Worm (Caenorhabditis elegans) whole organism, L4 larva: ENCODE measurements around the gene T10D4.19.
"Not testable (repeated sequence)": the region's sequence is repeated elsewhere in the genome, so short reads cannot be mapped to it uniquely, and the experiment has no call there.

Experiments used
- F10B5.3 ChIP-seq: sonication (generic microtip); optimal IDR thresholded peaks from 2 replicates; lab custom pipeline; 2016; ENCODE audit warnings: mild to moderate bottlenecking, missing genetic modification characterization, missing compliant biosample characterization
- F26F4.8 ChIP-seq: fragments of 200-800 bp; sonication (Bioruptor generic); conservative IDR thresholded peaks from 2 replicates; pipeline ENCODE4 v1.3.6; 2022; ENCODE audit warnings: missing genetic modification characterization, missing compliant biosample characterization
- F44E2.7 ChIP-seq: fragments of 200-800 bp; sonication (Bioruptor generic); IDR thresholded peaks from 2 replicates; pipeline ENCODE4 v2.1.2; 2022; ENCODE audit warnings: missing genetic modification characterization, missing compliant biosample characterization
- T20F7.1 ChIP-seq: fragments of 200-800 bp; sonication (Bioruptor generic); optimal IDR thresholded peaks from 2 replicates; lab custom pipeline; 2018; ENCODE audit warnings: mild to moderate bottlenecking, missing genetic modification characterization, missing compliant biosample characterization
- Y48G9A.11 ChIP-seq: fragments of 200-800 bp; sonication (Bioruptor generic); IDR thresholded peaks from 2 replicates; pipeline ENCODE4 v1.3.6; 2022; ENCODE audit warnings: missing genetic modification reagents, missing genetic modification characterization, missing compliant biosample characterization
- ZK337.2 ChIP-seq: fragments of 200-800 bp; sonication (Bioruptor generic); IDR thresholded peaks from 2 replicates; pipeline ENCODE4 v1.3.6; 2022; ENCODE audit warnings: missing genetic modification reagents, missing genetic modification characterization, missing compliant biosample characterization
- ZK546.5 ChIP-seq, 2 experiments: sonication (generic microtip); optimal IDR thresholded peaks; 2 replicates each; lab custom pipeline; 2017; ENCODE audit warnings: missing biosample characterization in 2 of 2, missing genetic modification characterization in 2 of 2
- aha-1 ChIP-seq: fragments of 150-350 bp; peaks from one replicate; lab custom pipeline; 2014; ENCODE audit warnings: missing biosample characterization, missing genetic modification characterization
- ama-1 ChIP-seq: fragments of 150-350 bp; optimal IDR thresholded peaks from 2 replicates; lab custom pipeline; 2014; ENCODE audit warnings: inconsistent platforms, mixed read lengths
- attf-4 ChIP-seq: sonication (generic microtip); optimal IDR thresholded peaks from 3 replicates; lab custom pipeline; 2017; ENCODE audit warnings: missing biosample characterization, missing genetic modification characterization
- ceh-44 ChIP-seq: fragments of 200-800 bp; sonication (Bioruptor generic); IDR thresholded peaks from 2 replicates; pipeline ENCODE4 v1.3.6; 2022; ENCODE audit warnings: missing genetic modification reagents, missing genetic modification characterization, missing compliant biosample characterization
- dmd-6 ChIP-seq: fragments of 200-800 bp; sonication (Bioruptor generic); IDR thresholded peaks from 2 replicates; pipeline ENCODE4 v1.3.6; 2022; ENCODE audit warnings: missing genetic modification reagents, missing genetic modification characterization, missing compliant biosample characterization
- dmd-8 ChIP-seq: fragments of 200-800 bp; sonication (Bioruptor generic); IDR thresholded peaks from 2 replicates; pipeline ENCODE4 v1.3.6; 2022; ENCODE audit warnings: missing genetic modification characterization, missing compliant biosample characterization
- dmd-9 ChIP-seq: fragments of 200-800 bp; sonication (Bioruptor generic); IDR thresholded peaks from 2 replicates; pipeline ENCODE4 v1.3.6; 2022; ENCODE audit warnings: missing genetic modification reagents, missing genetic modification characterization, missing compliant biosample characterization
- dpl-1 ChIP-seq: fragments of 150-350 bp; optimal IDR thresholded peaks from 2 replicates; lab custom pipeline; 2014; ENCODE audit warnings: missing biosample characterization, missing genetic modification reagents, missing genetic modification characterization
- lin-29 ChIP-seq: fragments of 200-800 bp; sonication (Bioruptor generic); IDR thresholded peaks from 2 replicates; pipeline ENCODE4 v1.3.6; 2022; ENCODE audit warnings: missing genetic modification reagents, missing genetic modification characterization, missing compliant biosample characterization
- lin-38 ChIP-seq: fragments of 200-800 bp; sonication (Bioruptor generic); IDR thresholded peaks from 2 replicates; pipeline ENCODE4 v1.3.6; 2022; ENCODE audit warnings: missing genetic modification reagents, missing genetic modification characterization, missing compliant biosample characterization
- mxl-2 ChIP-seq: fragments of 200-800 bp; sonication (Bioruptor generic); conservative IDR thresholded peaks from 2 replicates; pipeline ENCODE4 v1.3.6; 2022; ENCODE audit warnings: missing genetic modification reagents, missing genetic modification characterization, missing compliant biosample characterization
- nhr-102 ChIP-seq: sonication (generic microtip); optimal IDR thresholded peaks from 2 replicates; lab custom pipeline; 2016; ENCODE audit warnings: mild to moderate bottlenecking, missing genetic modification characterization, moderate library complexity, missing compliant biosample characterization
- nhr-25 ChIP-seq: sonication (generic microtip); optimal IDR thresholded peaks from 2 replicates; lab custom pipeline; 2017; ENCODE audit warnings: missing genetic modification characterization, mild to moderate bottlenecking, missing compliant biosample characterization, antibody characterized with exemption, moderate library complexity, borderline replicate concordance; ENCODE audit not compliant: insufficient read depth
- nhr-41 ChIP-seq: fragments of 200-800 bp; sonication (Bioruptor generic); IDR thresholded peaks from 2 replicates; pipeline ENCODE4 v1.3.6; 2022; ENCODE audit warnings: missing genetic modification reagents, missing genetic modification characterization, missing compliant biosample characterization
- nhr-42 ChIP-seq: fragments of 200-800 bp; sonication (Bioruptor generic); IDR thresholded peaks from 2 replicates; pipeline ENCODE4 v1.3.6; 2022; ENCODE audit warnings: missing genetic modification characterization, missing compliant biosample characterization
- nhr-6 ChIP-seq: fragments of 150-350 bp; optimal IDR thresholded peaks from 2 replicates; lab custom pipeline; 2014; ENCODE audit warnings: missing biosample characterization, missing genetic modification characterization
- saeg-2 ChIP-seq: fragments of 200-800 bp; sonication (Bioruptor generic); IDR thresholded peaks from 2 replicates; pipeline ENCODE4 v1.3.6; 2022; ENCODE audit warnings: missing genetic modification reagents, missing genetic modification characterization, missing compliant biosample characterization
- snpc-1.2 ChIP-seq: fragments of 200-800 bp; sonication (Bioruptor generic); IDR thresholded peaks from 2 replicates; pipeline ENCODE4 v1.3.6; 2022; ENCODE audit warnings: missing genetic modification reagents, missing genetic modification characterization, missing compliant biosample characterization
- spr-1 ChIP-seq: sonication (generic microtip); optimal IDR thresholded peaks from 2 replicates; lab custom pipeline; 2016; ENCODE audit warnings: mild to moderate bottlenecking, missing genetic modification characterization, missing compliant biosample characterization
- tra-1 ChIP-seq: fragments of 200-800 bp; sonication (Bioruptor generic); IDR thresholded peaks from 2 replicates; pipeline ENCODE4 v1.3.6; 2022; ENCODE audit warnings: missing genetic modification reagents, missing genetic modification characterization, missing compliant biosample characterization
- unc-62 ChIP-seq, 3 experiments: fragments of 150-350 bp in 1 of 3; sonication (generic microtip); optimal IDR thresholded peaks in 2 of 3; peaks in 1 of 3; 1 replicate in 1 of 3; 2 replicates in 2 of 3; lab custom pipeline; 2014 to 2017; ENCODE audit warnings: missing biosample characterization in 3 of 3, missing genetic modification characterization in 3 of 3, missing genetic modification reagents in 3 of 3, missing genotype in 1 of 3
- vab-7 ChIP-seq: fragments of 200-800 bp; sonication (Bioruptor generic); IDR thresholded peaks from 2 replicates; pipeline ENCODE4 v1.3.6; 2022; ENCODE audit warnings: missing genetic modification reagents, missing genetic modification characterization, missing compliant biosample characterization
- zag-1 ChIP-seq: fragments of 150-350 bp; optimal IDR thresholded peaks from 2 replicates; lab custom pipeline; 2014; ENCODE audit warnings: missing biosample characterization, missing genetic modification characterization
- zfp-2 ChIP-seq: sonication (generic microtip); optimal IDR thresholded peaks from 2 replicates; lab custom pipeline; 2016; ENCODE audit warnings: mild to moderate bottlenecking, missing genetic modification characterization, missing compliant biosample characterization

The T10D4.19 gene

DNA sequence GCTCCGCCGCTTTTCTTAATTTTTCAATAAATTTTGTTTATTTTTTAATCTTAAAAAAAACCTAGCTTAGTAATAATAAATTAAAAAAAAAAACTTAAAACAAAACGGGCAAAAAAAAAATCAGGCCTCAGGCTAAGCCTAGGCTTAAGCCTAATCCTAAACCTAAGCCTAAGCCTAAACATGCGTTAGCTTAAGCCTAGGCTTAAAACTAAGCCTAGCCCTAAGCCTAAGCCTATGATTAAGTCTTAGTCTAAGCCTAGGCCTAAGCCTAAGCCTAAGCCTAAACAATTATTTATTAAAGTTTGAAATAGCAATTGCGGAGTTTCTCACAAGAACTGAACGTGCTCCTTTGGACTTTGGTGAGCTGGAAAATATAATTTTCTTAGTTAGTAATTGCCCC lies 16.4 kb upstream of the T10D4.19 start:
- no peak for TF ChIP-seq spr-1 (tag; lab: Kevin White, UChicago)
- no peak for TF ChIP-seq nhr-41 (GFP tag; lab: Robert Waterston, UW)
- TF ChIP-seq F10B5.3 (tag; lab: Kevin White, UChicago), result no peak
- no peak for TF ChIP-seq dpl-1

- TF ChIP-seq saeg-2 (GFP tag; lab: Robert Waterston, UW) (no peak), ZK337.2 (GFP tag; lab: Robert Waterston, UW) (no peak), vab-7 (GFP tag; lab: Robert Waterston, UW) (no peak), dmd-8 (GFP tag; lab: Robert Waterston, UW) (no peak), aha-1 (tag; lab: Kevin White, UChicago) (no peak), dmd-9 (GFP tag; lab: Robert Waterston, UW) (no peak), snpc-1.2 (GFP tag; lab: Robert Waterston, UW) (no peak), F26F4.8 (no peak), zag-1 (tag; lab: Kevin White, UChicago) (no peak), nhr-6 (tag; lab: Kevin White, UChicago) (no peak), ceh-44 (GFP tag; lab: Robert Waterston, UW) (no peak), nhr-25 (tag; lab: Kevin White, UChicago) (no peak), mxl-2 (GFP tag; lab: Robert Waterston, UW) (no peak), nhr-42 (no peak), dmd-6 (no peak), tra-1 (no peak), ZK546.5 (tag; optimal IDR thresholded peaks at IDR 0.05; lab: Kevin White, UChicago) (no peak), Y48G9A.11 (GFP tag; lab: Robert Waterston, UW) (no peak), lin-38 (GFP tag; lab: Robert Waterston, UW) (no peak)
- TF ChIP-seq, all 104 proteins: peak for 0
These were observed 13.9 kb upstream of the T10D4.19 start, which contains the start of gene sri-54 for ce11 chrII:3137804-3138203. Gene sri-54, minus strand, starts transcription at chrII:3137904.

DNA sequence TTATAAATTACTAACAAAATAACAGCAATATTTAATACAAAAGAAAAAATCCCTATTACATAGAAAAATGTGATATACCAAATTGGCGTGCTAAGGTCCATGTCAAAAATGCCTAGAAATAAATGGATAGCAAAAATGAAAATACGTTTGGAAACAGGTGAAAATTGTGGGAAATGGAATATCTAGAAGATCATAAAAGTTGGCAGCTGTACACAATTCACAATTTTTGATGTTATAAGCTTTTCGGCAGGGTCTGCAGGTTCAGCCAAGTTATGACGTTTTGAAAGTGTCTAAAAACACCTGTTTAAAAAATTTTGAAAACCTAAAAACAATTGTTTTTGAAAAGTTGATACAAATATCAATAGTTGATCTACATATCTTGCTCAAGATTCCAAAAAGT lies 8.9 kb upstream of the T10D4.19 start, which contains the start of gene sri-42:
sri-42 (minus strand) TSS at position 101 of the 400 bp plus-strand sequence.
- TF ChIP-seq lin-29 (GFP tag; lab: Robert Waterston, UW); attf-4 (tag; lab: Kevin White, UChicago); F44E2.7: not testable (repeated sequence)

DNA sequence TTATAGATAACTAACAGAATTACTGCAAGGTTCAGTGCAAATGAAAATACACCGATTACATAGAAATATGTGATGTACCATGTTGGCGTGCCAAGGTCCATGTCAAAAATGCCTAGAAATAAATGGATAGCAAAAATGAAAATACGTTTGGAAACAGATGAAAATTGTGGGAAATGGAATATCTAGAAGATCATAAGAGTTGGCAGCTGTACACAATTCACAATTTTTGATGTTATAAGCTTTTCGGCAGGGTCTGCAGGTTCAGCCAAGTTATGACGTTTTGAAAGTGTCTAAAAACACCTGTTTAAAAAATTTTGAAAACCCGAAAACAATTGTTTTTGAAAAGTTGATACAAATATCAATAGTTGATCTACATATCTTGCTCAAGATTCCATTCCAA lies 7.2 kb upstream of the T10D4.19 start, which contains the start of gene sri-43:
sri-43 (minus strand) TSS at position 101 of the 400 bp plus-strand sequence.
- TF ChIP-seq T20F7.1; zfp-2 (tag; lab: Kevin White, UChicago); ama-1 (lab: Kevin White, UChicago): not testable (repeated sequence)

DNA sequence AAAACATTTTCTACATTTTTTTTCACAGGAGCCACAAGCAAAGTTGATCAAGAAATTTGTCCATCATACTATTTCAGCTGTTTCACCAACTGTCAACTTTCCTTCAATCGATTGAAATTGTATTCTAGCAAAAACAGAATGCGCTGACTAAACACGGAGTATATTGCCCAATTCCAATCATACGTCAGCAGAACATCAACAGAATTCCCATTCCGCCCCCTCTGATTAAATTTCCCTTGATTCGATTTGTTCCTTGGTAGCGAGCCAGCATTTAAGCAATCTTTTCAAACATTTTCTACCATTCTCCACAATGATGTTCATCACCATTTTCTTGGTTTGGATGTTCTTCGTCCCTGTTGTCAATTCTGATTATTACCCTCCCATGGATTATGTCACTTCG lies 5.9 kb upstream of the T10D4.19 start, which contains the start of gene T10D4.15:
T10D4.15 (plus strand) TSS at position 301 of the 400 bp plus-strand sequence.
- no peak for TF ChIP-seq nhr-42
- peak in 1 of 2 experiments; percentile 45 for TF ChIP-seq unc-62 (GFP tag; optimal IDR thresholded peaks at IDR 0.05 in 1 of 2; lab: Kevin White, UChicago)
- no peak for TF ChIP-seq unc-62 (tag; optimal IDR thresholded peaks at IDR 0.05; lab: Kevin White, UChicago)
- TF ChIP-seq spr-1 (tag; lab: Kevin White, UChicago), result no peak
- TF ChIP-seq, all 104 proteins: peak for 1

DNA sequence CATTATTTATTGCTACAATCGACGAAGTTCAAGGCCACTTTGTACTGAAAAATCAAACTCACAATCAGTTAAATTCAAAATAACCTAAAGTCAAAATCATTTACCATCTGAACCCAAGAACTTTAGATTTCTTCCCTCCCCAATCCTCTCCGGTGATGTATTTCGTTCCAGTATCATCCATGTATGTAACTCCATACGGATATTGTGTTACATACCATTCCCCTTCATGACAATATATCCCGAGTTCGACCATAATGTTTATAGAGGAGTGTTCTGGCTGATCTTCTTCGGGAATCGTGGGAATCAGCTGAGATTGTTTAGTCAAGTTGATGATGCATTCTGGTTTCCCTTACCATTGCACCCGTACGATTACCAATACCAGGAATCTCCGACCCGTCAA lies 3.3 kb upstream of the T10D4.19 start:
- TF ChIP-seq unc-62 (GFP tag; optimal IDR thresholded peaks at IDR 0.05 in 1 of 2; lab: Kevin White, UChicago) (peak in 1 of 2 experiments; percentile 92), unc-62 (tag; optimal IDR thresholded peaks at IDR 0.05; lab: Kevin White, UChicago) (no peak), nhr-102 (tag; lab: Kevin White, UChicago) (no peak)
